Worm (Caenorhabditis elegans) whole organism, late embryonic: Measurements from ENCODE around the gene srh-220.

Source experiments
- K02D7.2 ChIP-seq: sonication (generic microtip); optimal IDR thresholded peaks from 2 replicates; lab custom pipeline; 2017; ENCODE audit warnings: mild to moderate bottlenecking, missing genetic modification characterization, missing compliant biosample characterization
- T23F11.4 ChIP-seq: fragments of 200-800 bp; sonication (Bioruptor generic); optimal IDR thresholded peaks from 2 replicates; lab custom pipeline; 2018; ENCODE audit warnings: mild to moderate bottlenecking, missing genetic modification characterization, missing compliant biosample characterization
- ahr-1 ChIP-seq: sonication (generic microtip); optimal IDR thresholded peaks from 2 replicates; lab custom pipeline; 2016; ENCODE audit warnings: missing genetic modification characterization, missing compliant biosample characterization
- ama-1 ChIP-seq: fragments of 150-350 bp; optimal IDR thresholded peaks from 2 replicates; lab custom pipeline; 2014
- ceh-14 ChIP-seq: sonication (generic microtip); optimal IDR thresholded peaks from 2 replicates; lab custom pipeline; 2016; ENCODE audit warnings: missing genotype, missing genetic modification characterization, missing compliant biosample characterization
- ceh-18 ChIP-seq: sonication (generic microtip); optimal IDR thresholded peaks from 2 replicates; lab custom pipeline; 2016; ENCODE audit warnings: missing genetic modification characterization, missing compliant biosample characterization
- ceh-2 ChIP-seq: sonication (generic microtip); optimal IDR thresholded peaks from 2 replicates; lab custom pipeline; 2016; ENCODE audit warnings: missing genotype, missing genetic modification characterization, missing compliant biosample characterization
- ceh-22 ChIP-seq: sonication (generic microtip); optimal IDR thresholded peaks from 2 replicates; lab custom pipeline; 2017; ENCODE audit warnings: missing biosample characterization, missing genetic modification characterization
- ceh-30 ChIP-seq: fragments of 150-350 bp; optimal IDR thresholded peaks from 2 replicates; lab custom pipeline; 2014; ENCODE audit warnings: missing biosample characterization, missing genetic modification characterization
- ceh-31 ChIP-seq: sonication (generic microtip); optimal IDR thresholded peaks from 2 replicates; lab custom pipeline; 2016; ENCODE audit warnings: missing genetic modification characterization, missing compliant biosample characterization
- ceh-34 ChIP-seq: sonication (generic microtip); optimal IDR thresholded peaks from 2 replicates; lab custom pipeline; 2016; ENCODE audit warnings: mild to moderate bottlenecking, missing genetic modification characterization, missing compliant biosample characterization
- ceh-6 ChIP-seq: fragments of 200-800 bp; sonication (Bioruptor generic); optimal IDR thresholded peaks from 2 replicates; lab custom pipeline; 2018; ENCODE audit warnings: mild to moderate bottlenecking, missing genetic modification characterization, missing compliant biosample characterization
- che-1 ChIP-seq: sonication (generic microtip); optimal IDR thresholded peaks from 2 replicates; lab custom pipeline; 2016; ENCODE audit warnings: mild to moderate bottlenecking, missing genetic modification characterization, missing compliant biosample characterization
- dmd-4 ChIP-seq: sonication (generic microtip); optimal IDR thresholded peaks from 2 replicates; lab custom pipeline; 2016; ENCODE audit warnings: borderline replicate concordance, missing genetic modification characterization, missing compliant biosample characterization
- dve-1 ChIP-seq: sonication (generic microtip); optimal IDR thresholded peaks from 2 replicates; lab custom pipeline; 2017; ENCODE audit warnings: antibody characterized with exemption, mild to moderate bottlenecking, missing genetic modification characterization, missing compliant biosample characterization
- elt-2 ChIP-seq: sonication (generic microtip); optimal IDR thresholded peaks from 2 replicates; lab custom pipeline; 2016; ENCODE audit warnings: missing genetic modification reagents, missing genetic modification characterization, missing compliant biosample characterization
- elt-4 ChIP-seq: sonication (generic microtip); optimal IDR thresholded peaks from 2 replicates; lab custom pipeline; 2016; ENCODE audit warnings: missing genetic modification characterization, missing compliant biosample characterization
- ets-4 ChIP-seq: sonication (generic microtip); optimal IDR thresholded peaks from 2 replicates; lab custom pipeline; 2016; ENCODE audit warnings: missing genetic modification characterization, missing compliant biosample characterization
- hlh-30 ChIP-seq: sonication (generic microtip); optimal IDR thresholded peaks from 2 replicates; lab custom pipeline; 2017; ENCODE audit warnings: antibody characterized with exemption, missing genetic modification characterization, missing compliant biosample characterization; ENCODE audit not compliant: insufficient read depth
- hlh-6 ChIP-seq: sonication (generic microtip); optimal IDR thresholded peaks from 2 replicates; lab custom pipeline; 2016; ENCODE audit warnings: missing genotype, missing genetic modification characterization, missing compliant biosample characterization
- hlh-8 ChIP-seq: sonication (generic microtip); optimal IDR thresholded peaks from 2 replicates; lab custom pipeline; 2016; ENCODE audit warnings: missing genotype, missing genetic modification characterization, missing compliant biosample characterization
- lim-6 ChIP-seq: sonication (generic microtip); optimal IDR thresholded peaks from 2 replicates; lab custom pipeline; 2016; ENCODE audit warnings: missing genetic modification characterization, missing compliant biosample characterization
- mec-3 ChIP-seq: sonication (generic microtip); optimal IDR thresholded peaks from 2 replicates; lab custom pipeline; 2016; ENCODE audit warnings: borderline replicate concordance, missing genetic modification characterization, missing compliant biosample characterization
- nfya-1 ChIP-seq: sonication (generic microtip); optimal IDR thresholded peaks from 2 replicates; lab custom pipeline; 2017; ENCODE audit warnings: missing genetic modification characterization, mild to moderate bottlenecking, missing compliant biosample characterization, antibody characterized with exemption, moderate library complexity
- nhr-11 ChIP-seq: fragments of 150-350 bp; optimal IDR thresholded peaks from 2 replicates; lab custom pipeline; 2014; ENCODE audit warnings: missing biosample characterization, missing genetic modification characterization
- nhr-232 ChIP-seq: sonication (generic microtip); optimal IDR thresholded peaks from 2 replicates; lab custom pipeline; 2016; ENCODE audit warnings: missing genetic modification characterization, missing compliant biosample characterization
- npax-4 ChIP-seq: sonication (generic microtip); optimal IDR thresholded peaks from 2 replicates; lab custom pipeline; 2016; ENCODE audit warnings: missing genetic modification characterization, missing compliant biosample characterization
- odd-2 ChIP-seq: sonication (generic microtip); optimal IDR thresholded peaks from 2 replicates; lab custom pipeline; 2017; ENCODE audit warnings: antibody characterized with exemption, mild to moderate bottlenecking, missing genetic modification characterization, missing compliant biosample characterization
- pat-9 ChIP-seq: fragments of 200-800 bp; sonication (Bioruptor generic); optimal IDR thresholded peaks from 2 replicates; lab custom pipeline; 2018; ENCODE audit warnings: mild to moderate bottlenecking, missing genetic modification characterization, moderate library complexity, missing compliant biosample characterization
- pax-1 ChIP-seq: fragments of 150-350 bp; optimal IDR thresholded peaks from 2 replicates; lab custom pipeline; 2014; ENCODE audit warnings: missing biosample characterization, missing genetic modification characterization
- pha-2 ChIP-seq: sonication (generic microtip); optimal IDR thresholded peaks from 2 replicates; lab custom pipeline; 2017; ENCODE audit warnings: mild to moderate bottlenecking, missing genetic modification characterization, missing compliant biosample characterization
- pqm-1 ChIP-seq: sonication (generic microtip); optimal IDR thresholded peaks from 2 replicates; lab custom pipeline; 2016; ENCODE audit warnings: missing genetic modification characterization, missing compliant biosample characterization
- ref-2 ChIP-seq: sonication (generic microtip); optimal IDR thresholded peaks from 2 replicates; lab custom pipeline; 2016; ENCODE audit warnings: missing genetic modification characterization, missing compliant biosample characterization
- rnt-1 ChIP-seq: sonication (generic microtip); optimal IDR thresholded peaks from 2 replicates; lab custom pipeline; 2016; ENCODE audit warnings: missing genetic modification characterization, missing compliant biosample characterization
- sdc-2 ChIP-seq: sonication (generic microtip); optimal IDR thresholded peaks from 2 replicates; lab custom pipeline; 2016; ENCODE audit warnings: missing genotype, missing genetic modification characterization, missing compliant biosample characterization
- sox-2 ChIP-seq: fragments of 200-800 bp; sonication (Bioruptor generic); IDR thresholded peaks from 2 replicates; pipeline ENCODE4 v1.3.6; 2022; ENCODE audit warnings: missing genetic modification reagents, missing genetic modification characterization, missing compliant biosample characterization
- syd-9 ChIP-seq: sonication (generic microtip); optimal IDR thresholded peaks from 2 replicates; lab custom pipeline; 2016; ENCODE audit warnings: mild to moderate bottlenecking, missing genetic modification characterization, moderate library complexity, missing compliant biosample characterization
- tbx-2 ChIP-seq: sonication (generic microtip); optimal IDR thresholded peaks from 2 replicates; lab custom pipeline; 2016; ENCODE audit warnings: missing genetic modification characterization, missing compliant biosample characterization
- tbx-7 ChIP-seq: sonication (generic microtip); optimal IDR thresholded peaks from 2 replicates; lab custom pipeline; 2016; ENCODE audit warnings: missing genotype, missing genetic modification characterization, missing compliant biosample characterization
- unc-3 ChIP-seq, 2 experiments: fragments of 200-800 bp in 1 of 2; sonication (Bioruptor generic) in 1 of 2; sonication (generic microtip) in 1 of 2; conservative IDR thresholded peaks in 1 of 2; optimal IDR thresholded peaks in 1 of 2; 2 replicates each; pipeline versions ENCODE4 v1.3.6 to Lab custom; 2016 to 2022; ENCODE audit warnings: missing compliant biosample characterization in 2 of 2, missing genetic modification characterization in 2 of 2, missing genetic modification reagents in 1 of 2
- unc-42 ChIP-seq: sonication (generic microtip); optimal IDR thresholded peaks from 2 replicates; lab custom pipeline; 2016; ENCODE audit warnings: missing genotype, missing genetic modification characterization, missing compliant biosample characterization
- unc-55 ChIP-seq: sonication (generic microtip); optimal IDR thresholded peaks from 2 replicates; lab custom pipeline; 2017; ENCODE audit warnings: missing biosample characterization, missing genetic modification reagents, missing genetic modification characterization
- zip-5 ChIP-seq: sonication (generic microtip); optimal IDR thresholded peaks from 2 replicates; lab custom pipeline; 2016; ENCODE audit warnings: missing genetic modification characterization, missing compliant biosample characterization
- ztf-16 ChIP-seq: sonication (generic microtip); optimal IDR thresholded peaks from 2 replicates; lab custom pipeline; 2017; ENCODE audit warnings: missing genetic modification characterization, missing compliant biosample characterization

The srh-220 gene

DNA sequence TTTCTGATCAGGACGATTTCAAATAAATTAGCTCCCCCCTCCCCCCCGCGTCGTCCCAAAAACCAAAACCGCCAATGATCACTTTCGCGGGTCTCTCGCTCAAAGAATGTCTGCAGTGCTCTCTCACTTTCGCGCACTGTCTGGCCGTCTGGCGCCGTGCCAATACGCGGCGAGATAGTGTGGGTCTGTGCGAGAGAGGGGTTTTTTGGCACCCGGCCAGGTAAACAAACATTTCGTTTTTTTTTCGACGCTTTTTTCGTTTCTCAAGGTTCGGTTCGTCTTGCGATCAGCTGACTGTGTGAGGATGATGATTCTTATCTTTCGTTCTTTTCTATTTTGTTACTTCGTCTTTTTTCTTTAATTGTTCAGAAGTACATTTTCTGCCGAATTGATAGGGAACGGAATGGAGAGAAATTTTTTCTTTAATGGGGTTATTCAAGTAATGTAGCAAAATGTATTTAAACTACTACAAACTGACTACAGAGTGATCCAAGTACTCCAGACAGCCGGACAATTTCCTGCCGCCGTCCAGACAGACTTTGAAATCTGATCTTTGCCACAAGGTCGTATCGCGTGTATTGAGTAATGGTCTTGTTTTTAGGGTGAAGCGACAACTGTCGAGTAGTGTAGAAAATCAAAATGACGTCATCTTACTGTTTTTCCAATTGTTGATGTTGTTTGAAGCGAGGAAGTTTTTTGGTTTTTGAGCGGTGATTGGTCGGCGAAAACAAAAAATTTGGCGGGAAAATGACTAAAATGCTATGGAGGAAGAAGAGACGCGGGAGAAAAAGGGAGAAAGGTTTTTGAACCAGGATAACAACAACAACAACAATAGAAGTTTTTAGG lies 46.6 kb upstream of the srh-220 start (continued):
- TF ChIP-seq nfya-1 (tag; lab: Kevin White, UChicago) (peak; percentile 48), syd-9 (tag; lab: Kevin White, UChicago) (no peak)
- TF ChIP-seq, all 69 proteins: peak for 7

- TF ChIP-seq unc-3 (GFP tag; conservative IDR thresholded peaks at IDR 0.05; lab: Robert Waterston, UW) (no peak), unc-3 (tag; optimal IDR thresholded peaks at IDR 0.05; lab: Kevin White, UChicago) (no peak), unc-42 (peak; percentile 8)
These were observed 44.3 kb upstream of the srh-220 start for ce11 chrIV:4021847-4022780.

DNA sequence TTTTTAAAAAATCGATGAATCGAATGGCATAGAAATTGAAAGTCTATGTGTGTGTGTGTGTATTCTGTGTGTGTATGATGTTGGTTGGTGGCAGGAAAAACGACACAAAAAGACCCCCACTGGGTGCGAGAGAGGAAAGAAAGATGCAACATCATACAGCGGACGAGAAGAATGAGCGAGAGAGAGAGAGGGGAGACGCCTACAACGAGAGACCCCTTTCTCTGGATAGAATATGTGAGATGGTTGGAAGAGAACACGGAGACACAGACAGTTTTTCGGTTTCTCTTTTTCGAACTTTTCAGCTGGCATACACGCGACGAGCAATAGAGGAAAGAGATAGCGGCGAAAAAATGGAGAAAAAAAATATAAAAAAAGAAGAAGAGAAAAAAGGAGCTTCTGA lies 42.0 kb upstream of the srh-220 start:
- no peak for TF ChIP-seq ceh-2
- TF ChIP-seq npax-4, result no peak
- peak; percentile 87 for TF ChIP-seq nfya-1 (tag; lab: Kevin White, UChicago)
- TF ChIP-seq mec-3 (tag; lab: Kevin White, UChicago), result no peak
- TF ChIP-seq elt-4, result no peak
- no peak for TF ChIP-seq dmd-4 (tag; lab: Kevin White, UChicago)
- TF ChIP-seq hlh-8, result no peak
- TF ChIP-seq ceh-6 (GFP tag; lab: Kevin White, UChicago), result no peak
- no peak for TF ChIP-seq T23F11.4 (GFP tag; lab: Kevin White, UChicago)
- TF ChIP-seq odd-2 (tag; lab: Kevin White, UChicago), result no peak
- peak; percentile 9 for TF ChIP-seq pqm-1 (tag; lab: Kevin White, UChicago)
- peak; percentile 81 for TF ChIP-seq ceh-31 (tag; lab: Kevin White, UChicago)
- TF ChIP-seq tbx-2, result peak; percentile 52
- TF ChIP-seq ama-1 (lab: Kevin White, UChicago), result no peak
- no peak for TF ChIP-seq sdc-2 (tag; lab: Kevin White, UChicago)
- TF ChIP-seq hlh-30 (tag; lab: Kevin White, UChicago), result no peak
- peak; percentile 34 for TF ChIP-seq che-1 (tag; lab: Kevin White, UChicago)
- TF ChIP-seq dve-1 (tag; lab: Kevin White, UChicago), result peak; percentile 41
- TF ChIP-seq unc-3 (GFP tag; conservative IDR thresholded peaks at IDR 0.05; lab: Robert Waterston, UW), result no peak
- no peak for TF ChIP-seq unc-3 (tag; optimal IDR thresholded peaks at IDR 0.05; lab: Kevin White, UChicago)
- no peak for TF ChIP-seq lim-6 (tag; lab: Kevin White, UChicago)
- no peak for TF ChIP-seq ahr-1 (tag; lab: Kevin White, UChicago)
- TF ChIP-seq ceh-22 (tag; lab: Kevin White, UChicago), result no peak
- peak; percentile 8 for TF ChIP-seq nhr-232 (tag; lab: Kevin White, UChicago)
- peak; percentile 65 for TF ChIP-seq ref-2 (tag; lab: Kevin White, UChicago)
- peak; percentile 86 for TF ChIP-seq ceh-18 (tag; lab: Kevin White, UChicago)
- TF ChIP-seq nhr-11 (tag; lab: Kevin White, UChicago), result no peak
- TF ChIP-seq ceh-30 (tag; lab: Kevin White, UChicago), result peak; percentile 58
- no peak for TF ChIP-seq pat-9
- no peak for TF ChIP-seq pha-2 (tag; lab: Kevin White, UChicago)
- TF ChIP-seq sox-2 (GFP tag; lab: Robert Waterston, UW), result no peak
- no peak for TF ChIP-seq tbx-7
- no peak for TF ChIP-seq ets-4
- no peak for TF ChIP-seq rnt-1 (tag; lab: Kevin White, UChicago)
- TF ChIP-seq hlh-6, result no peak
- no peak for TF ChIP-seq ztf-16 (tag; lab: Kevin White, UChicago)
- TF ChIP-seq ceh-14, result no peak
- TF ChIP-seq syd-9 (tag; lab: Kevin White, UChicago), result no peak
- no peak for TF ChIP-seq pax-1
- no peak for TF ChIP-seq zip-5 (tag; lab: Kevin White, UChicago)
- TF ChIP-seq ceh-34, result peak; percentile 68
- TF ChIP-seq unc-55 (GFP tag; lab: Kevin White, UChicago), result peak; percentile 47
- peak; percentile 11 for TF ChIP-seq elt-2 (tag; lab: Kevin White, UChicago)
- TF ChIP-seq K02D7.2, result no peak
